Worm (Caenorhabditis elegans) whole organism, L1 larva: ENCODE measurements around the gene cpg-19.

Experiments
- C16A3.4 ChIP-seq: fragments of 150-350 bp; optimal IDR thresholded peaks from 2 replicates; lab custom pipeline; 2014; ENCODE audit warnings: missing biosample characterization, missing genetic modification characterization
- C34B4.2 ChIP-seq: sonication (generic microtip); optimal IDR thresholded peaks from 2 replicates; lab custom pipeline; 2017; ENCODE audit warnings: mild to moderate bottlenecking, missing genetic modification characterization, missing compliant biosample characterization
- F16B12.6 ChIP-seq: fragments of 150-350 bp; optimal IDR thresholded peaks from 2 replicates; lab custom pipeline; 2014; ENCODE audit warnings: missing biosample characterization, missing genetic modification characterization
- Y116A8C.19 ChIP-seq: sonication (generic microtip); optimal IDR thresholded peaks from 2 replicates; lab custom pipeline; 2016; ENCODE audit warnings: missing compliant biosample characterization, missing genetic modification characterization, borderline replicate concordance
- alr-1 ChIP-seq: fragments of 200-800 bp; sonication (Bioruptor generic); optimal IDR thresholded peaks from 2 replicates; lab custom pipeline; 2018; ENCODE audit warnings: borderline replicate concordance, mild to moderate bottlenecking, missing genetic modification characterization, missing compliant biosample characterization
- ama-1 ChIP-seq: fragments of 150-350 bp; optimal IDR thresholded peaks from 2 replicates; lab custom pipeline; 2014
- blmp-1 ChIP-seq: fragments of 150-350 bp; optimal IDR thresholded peaks from 2 replicates; lab custom pipeline; 2014; ENCODE audit warnings: missing biosample characterization, missing genetic modification characterization
- ceh-63 ChIP-seq: fragments of 200-800 bp; sonication (Bioruptor generic); optimal IDR thresholded peaks from 2 replicates; lab custom pipeline; 2018; ENCODE audit warnings: mild to moderate bottlenecking, missing genetic modification characterization, missing compliant biosample characterization
- ceh-8 ChIP-seq: fragments of 200-800 bp; sonication (Bioruptor generic); optimal IDR thresholded peaks from 2 replicates; lab custom pipeline; 2018; ENCODE audit warnings: mild to moderate bottlenecking, missing genetic modification characterization, moderate library complexity, missing compliant biosample characterization
- efl-3 ChIP-seq: fragments of 200-800 bp; sonication (Bioruptor generic); optimal IDR thresholded peaks from 2 replicates; lab custom pipeline; 2018; ENCODE audit warnings: mild to moderate bottlenecking, missing genetic modification characterization, missing compliant biosample characterization
- egl-13 ChIP-seq: sonication (generic microtip); optimal IDR thresholded peaks from 2 replicates; lab custom pipeline; 2016; ENCODE audit warnings: missing genotype, missing genetic modification reagents, missing genetic modification characterization, missing compliant biosample characterization
- ets-5 ChIP-seq: fragments of 200-800 bp; sonication (Bioruptor generic); IDR thresholded peaks from 2 replicates; pipeline ENCODE4 v1.3.6; 2022; ENCODE audit warnings: missing genetic modification characterization, missing compliant biosample characterization
- fkh-4 ChIP-seq: sonication (generic microtip); optimal IDR thresholded peaks from 2 replicates; lab custom pipeline; 2016; ENCODE audit warnings: missing compliant biosample characterization, missing genetic modification characterization, borderline replicate concordance
- fkh-8 ChIP-seq: sonication (generic microtip); optimal IDR thresholded peaks from 2 replicates; lab custom pipeline; 2016; ENCODE audit warnings: mild to moderate bottlenecking, missing genetic modification characterization, missing compliant biosample characterization
- grh-1 ChIP-seq: fragments of 200-800 bp; sonication (Bioruptor generic); IDR thresholded peaks from 2 replicates; pipeline ENCODE4 v1.3.6; 2022; ENCODE audit warnings: missing genetic modification reagents, missing genetic modification characterization, missing compliant biosample characterization
- hlh-4 ChIP-seq: sonication (generic microtip); optimal IDR thresholded peaks from 2 replicates; lab custom pipeline; 2016; ENCODE audit warnings: mild to moderate bottlenecking, missing genetic modification characterization, missing compliant biosample characterization
- isw-1 ChIP-seq: fragments of 200-800 bp; sonication (Bioruptor generic); IDR thresholded peaks from 2 replicates; pipeline ENCODE4 v1.3.6; 2022; ENCODE audit warnings: missing genetic modification characterization, missing compliant biosample characterization
- jun-1 ChIP-seq: fragments of 150-350 bp; optimal IDR thresholded peaks from 2 replicates; lab custom pipeline; 2014; ENCODE audit warnings: missing biosample characterization, missing genetic modification reagents, missing genetic modification characterization
- lin-13 ChIP-seq: fragments of 150-350 bp; optimal IDR thresholded peaks from 2 replicates; lab custom pipeline; 2014; ENCODE audit warnings: missing biosample characterization, missing genetic modification reagents, missing genetic modification characterization
- lin-14 ChIP-seq: fragments of 200-800 bp; sonication (Bioruptor generic); optimal IDR thresholded peaks from 2 replicates; lab custom pipeline; 2018; ENCODE audit warnings: mild to moderate bottlenecking, missing genetic modification characterization, moderate library complexity, missing compliant biosample characterization
- lin-35 ChIP-seq, 2 experiments: fragments of 150-350 bp; optimal IDR thresholded peaks; 2 replicates each; lab custom pipeline; 2014; ENCODE audit warnings: missing biosample characterization in 2 of 2, missing genetic modification characterization in 2 of 2, missing genetic modification reagents in 2 of 2
- lin-39 ChIP-seq: fragments of 150-350 bp; optimal IDR thresholded peaks from 2 replicates; lab custom pipeline; 2014; ENCODE audit warnings: missing biosample characterization, missing genetic modification reagents, missing genetic modification characterization
- lir-3 ChIP-seq: sonication (generic microtip); optimal IDR thresholded peaks from 2 replicates; lab custom pipeline; 2016; ENCODE audit warnings: mild to moderate bottlenecking, missing genetic modification characterization, moderate library complexity, missing compliant biosample characterization; ENCODE audit not compliant: poor library complexity
- lsy-2 ChIP-seq, 2 experiments: fragments of 150-350 bp; optimal IDR thresholded peaks; 2 replicates each; lab custom pipeline; 2014; ENCODE audit warnings: missing biosample characterization in 2 of 2, missing genetic modification characterization in 2 of 2
- mab-9 ChIP-seq: fragments of 200-800 bp; sonication (Bioruptor generic); IDR thresholded peaks from 2 replicates; pipeline ENCODE4 v1.3.6; 2022; ENCODE audit warnings: missing genetic modification reagents, missing genetic modification characterization, missing compliant biosample characterization
- nhr-11 ChIP-seq: fragments of 150-350 bp; optimal IDR thresholded peaks from 2 replicates; lab custom pipeline; 2014; ENCODE audit warnings: missing biosample characterization, missing genetic modification characterization
- nhr-20 ChIP-seq: sonication (generic microtip); optimal IDR thresholded peaks from 2 replicates; lab custom pipeline; 2016; ENCODE audit warnings: mild to moderate bottlenecking, missing genetic modification characterization, missing compliant biosample characterization
- nhr-28 ChIP-seq: fragments of 150-350 bp; optimal IDR thresholded peaks from 2 replicates; lab custom pipeline; 2014; ENCODE audit warnings: missing biosample characterization, missing genetic modification characterization
- nhr-47 ChIP-seq: sonication (generic microtip); optimal IDR thresholded peaks from 2 replicates; lab custom pipeline; 2016; ENCODE audit warnings: mild to moderate bottlenecking, missing genetic modification characterization, moderate library complexity, missing compliant biosample characterization
- nhr-71 ChIP-seq: sonication (generic microtip); optimal IDR thresholded peaks from 2 replicates; lab custom pipeline; 2016; ENCODE audit warnings: mild to moderate bottlenecking, missing genetic modification characterization, moderate library complexity, missing compliant biosample characterization
- nhr-76 ChIP-seq: sonication (generic microtip); optimal IDR thresholded peaks from 2 replicates; lab custom pipeline; 2017; ENCODE audit warnings: missing biosample characterization, missing genetic modification characterization
- nhr-84 ChIP-seq: sonication (generic microtip); optimal IDR thresholded peaks from 2 replicates; lab custom pipeline; 2017; ENCODE audit warnings: missing biosample characterization, missing genetic modification characterization
- nhr-90 ChIP-seq: sonication (generic microtip); optimal IDR thresholded peaks from 2 replicates; lab custom pipeline; 2016; ENCODE audit warnings: mild to moderate bottlenecking, missing genetic modification characterization, missing compliant biosample characterization; ENCODE audit not compliant: poor library complexity
- pag-3 ChIP-seq: sonication (generic microtip); optimal IDR thresholded peaks from 2 replicates; lab custom pipeline; 2017; ENCODE audit warnings: missing genetic modification characterization, mild to moderate bottlenecking, missing compliant biosample characterization, antibody characterized with exemption, borderline replicate concordance; ENCODE audit not compliant: insufficient read depth
- pax-3 ChIP-seq: fragments of 200-800 bp; sonication (Bioruptor generic); optimal IDR thresholded peaks from 2 replicates; lab custom pipeline; 2018; ENCODE audit warnings: mild to moderate bottlenecking, missing genetic modification characterization, moderate library complexity, missing compliant biosample characterization
- pqm-1 ChIP-seq: sonication (generic microtip); optimal IDR thresholded peaks from 3 replicates; lab custom pipeline; 2017; ENCODE audit warnings: missing biosample characterization, missing genetic modification characterization
- rnt-1 ChIP-seq: sonication (generic microtip); optimal IDR thresholded peaks from 2 replicates; lab custom pipeline; 2016; ENCODE audit warnings: mild to moderate bottlenecking, missing genetic modification characterization, moderate library complexity, missing compliant biosample characterization
- skn-1 ChIP-seq: fragments of 150-350 bp; optimal IDR thresholded peaks from 2 replicates; lab custom pipeline; 2014; ENCODE audit warnings: missing biosample characterization, missing genetic modification characterization
- sox-4 ChIP-seq: sonication (generic microtip); optimal IDR thresholded peaks from 2 replicates; lab custom pipeline; 2016; ENCODE audit warnings: missing genetic modification characterization, missing compliant biosample characterization
- sup-37 ChIP-seq: fragments of 200-800 bp; sonication (Bioruptor generic); optimal IDR thresholded peaks from 2 replicates; lab custom pipeline; 2018; ENCODE audit warnings: mild to moderate bottlenecking, missing genetic modification characterization, missing compliant biosample characterization
- swsn-7 ChIP-seq: sonication (generic microtip); optimal IDR thresholded peaks from 2 replicates; lab custom pipeline; 2016; ENCODE audit warnings: missing genetic modification characterization, missing compliant biosample characterization
- tbx-2 ChIP-seq: sonication (generic microtip); optimal IDR thresholded peaks from 2 replicates; lab custom pipeline; 2016; ENCODE audit warnings: missing genetic modification characterization, missing compliant biosample characterization
- unc-86 ChIP-seq: sonication (generic microtip); optimal IDR thresholded peaks from 2 replicates; lab custom pipeline; 2016; ENCODE audit warnings: missing genetic modification characterization, missing compliant biosample characterization
- vab-15 ChIP-seq: sonication (generic microtip); optimal IDR thresholded peaks from 2 replicates; lab custom pipeline; 2017; ENCODE audit warnings: missing genotype, mild to moderate bottlenecking, missing genetic modification characterization, missing compliant biosample characterization
- xbp-1 ChIP-seq: sonication (generic microtip); optimal IDR thresholded peaks from 2 replicates; lab custom pipeline; 2016; ENCODE audit warnings: missing genetic modification characterization, missing compliant biosample characterization
- zag-1 ChIP-seq: fragments of 150-350 bp; optimal IDR thresholded peaks from 2 replicates; lab custom pipeline; 2014; ENCODE audit warnings: missing biosample characterization, missing genetic modification characterization
- zip-4 ChIP-seq: fragments of 200-800 bp; sonication (Bioruptor generic); optimal IDR thresholded peaks from 2 replicates; lab custom pipeline; 2018; ENCODE audit warnings: mild to moderate bottlenecking, missing genetic modification characterization, moderate library complexity, missing compliant biosample characterization
- ztf-11 ChIP-seq, 2 experiments: sonication (generic microtip); optimal IDR thresholded peaks; 2 replicates each; lab custom pipeline; 2016 to 2017; ENCODE audit warnings: missing genetic modification characterization in 2 of 2, missing biosample characterization in 1 of 2, missing compliant biosample characterization in 1 of 2
- ztf-4 ChIP-seq: fragments of 150-350 bp; optimal IDR thresholded peaks from 2 replicates; lab custom pipeline; 2014; ENCODE audit warnings: missing biosample characterization, missing genetic modification characterization

cpg-19 gene

DNA sequence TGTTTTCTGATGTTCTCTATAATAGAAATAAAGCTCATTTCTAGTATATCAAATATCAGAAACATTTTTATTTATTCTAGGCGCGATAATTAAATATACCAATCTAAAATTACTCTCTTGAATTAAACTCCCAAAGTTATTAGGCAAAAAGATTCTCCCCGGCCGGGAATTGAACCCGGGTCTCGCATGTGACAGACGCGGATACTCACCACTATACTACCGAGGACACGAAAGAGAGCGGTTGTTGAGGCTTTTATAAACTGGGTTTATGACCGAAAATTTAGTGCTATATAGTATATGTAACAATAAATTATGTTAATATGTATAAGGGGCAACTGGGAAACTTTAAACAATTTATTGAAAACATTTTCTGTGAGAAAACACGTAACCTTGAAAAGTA lies 17.0 kb upstream of the cpg-19 start (continued):
- TF ChIP-seq sox-4 (tag; lab: Kevin White, UChicago) = no peak
- TF ChIP-seq ztf-4 (tag; lab: Kevin White, UChicago) = no peak
- no peak for TF ChIP-seq F16B12.6 (tag; lab: Kevin White, UChicago)
- TF ChIP-seq rnt-1 (tag; lab: Kevin White, UChicago) = peak; percentile 55
- no peak for TF ChIP-seq zag-1
- TF ChIP-seq alr-1 (tag; lab: Kevin White, UChicago) = no peak
- peak; percentile 14 for TF ChIP-seq lin-13 (GFP tag; lab: Kevin White, UChicago)
- TF ChIP-seq lin-39 (tag; lab: Kevin White, UChicago) = no peak
- TF ChIP-seq tbx-2 (tag; lab: Kevin White, UChicago) = peak; percentile 22
- TF ChIP-seq C16A3.4 (tag; lab: Kevin White, UChicago) = peak; percentile 46
- TF ChIP-seq efl-3 = no peak
- TF ChIP-seq fkh-8 (tag; lab: Kevin White, UChicago) = no peak
- no peak for TF ChIP-seq pax-3 (tag; lab: Kevin White, UChicago)
- no peak for TF ChIP-seq mab-9 (GFP tag; lab: Robert Waterston, UW)
- TF ChIP-seq ets-5 = no peak
- TF ChIP-seq hlh-4 (tag; lab: Kevin White, UChicago) = no peak
- peak; percentile 15 for TF ChIP-seq blmp-1 (tag; lab: Kevin White, UChicago)
- peak in 1 of 2 experiments; percentile 52 for TF ChIP-seq lin-35 (GFP tag; optimal IDR thresholded peaks at IDR 0.05; lab: Kevin White, UChicago)
- TF ChIP-seq lir-3 (tag; lab: Kevin White, UChicago) = peak; percentile 51
- no peak for TF ChIP-seq unc-86 (tag; lab: Kevin White, UChicago)
- peak; percentile 56 for TF ChIP-seq nhr-90
- TF ChIP-seq pqm-1 = no peak
- no peak for TF ChIP-seq jun-1 (tag; lab: Kevin White, UChicago)
- peak; percentile 62 for TF ChIP-seq swsn-7 (tag; lab: Kevin White, UChicago)
- TF ChIP-seq vab-15 (tag; lab: Kevin White, UChicago) = no peak
- TF ChIP-seq nhr-76 (tag; lab: Kevin White, UChicago) = no peak
- no peak for TF ChIP-seq pag-3 (tag; lab: Kevin White, UChicago)
- TF ChIP-seq nhr-84 (tag; lab: Kevin White, UChicago) = no peak
- no peak for TF ChIP-seq Y116A8C.19 (tag; lab: Kevin White, UChicago)
- no peak for TF ChIP-seq ama-1
- no peak for TF ChIP-seq isw-1 (GFP tag; lab: Robert Waterston, UW)
- peak; percentile 74 for TF ChIP-seq nhr-71
- TF ChIP-seq xbp-1 (tag; lab: Kevin White, UChicago) = peak; percentile 26
- TF ChIP-seq sup-37 (GFP tag; lab: Kevin White, UChicago) = no peak
- peak; percentile 21 for TF ChIP-seq zip-4
- no peak for TF ChIP-seq ceh-63 (GFP tag; lab: Kevin White, UChicago)
- TF ChIP-seq fkh-4 (tag; lab: Kevin White, UChicago) = no peak
- TF ChIP-seq C34B4.2 (tag; lab: Kevin White, UChicago) = no peak
- TF ChIP-seq nhr-28 (tag; lab: Kevin White, UChicago) = no peak
- no peak for TF ChIP-seq ztf-11 (tag; optimal IDR thresholded peaks at IDR 0.05; lab: Kevin White, UChicago)
- peak; percentile 54 for TF ChIP-seq nhr-20
- TF ChIP-seq ceh-8 = no peak
- peak; percentile 14 to 16 for TF ChIP-seq lsy-2 (tag; optimal IDR thresholded peaks at IDR 0.05; lab: Kevin White, UChicago)
- peak; percentile 33; the same call in 1 of the 2 replicates for TF ChIP-seq grh-1 (GFP tag; lab: Robert Waterston, UW)
- peak; percentile 64 for TF ChIP-seq lin-14 (GFP tag; lab: Kevin White, UChicago)
- TF ChIP-seq nhr-47 = peak; percentile 68
- TF ChIP-seq egl-13 = peak; percentile 43
- no peak for TF ChIP-seq nhr-11 (tag; lab: Kevin White, UChicago)
- no peak for TF ChIP-seq skn-1 (tag; lab: Kevin White, UChicago)
- TF ChIP-seq, all 84 proteins: peak for 30
